Worm (Caenorhabditis elegans): ENCODE measurements around the gene oac-11.

DNA sequence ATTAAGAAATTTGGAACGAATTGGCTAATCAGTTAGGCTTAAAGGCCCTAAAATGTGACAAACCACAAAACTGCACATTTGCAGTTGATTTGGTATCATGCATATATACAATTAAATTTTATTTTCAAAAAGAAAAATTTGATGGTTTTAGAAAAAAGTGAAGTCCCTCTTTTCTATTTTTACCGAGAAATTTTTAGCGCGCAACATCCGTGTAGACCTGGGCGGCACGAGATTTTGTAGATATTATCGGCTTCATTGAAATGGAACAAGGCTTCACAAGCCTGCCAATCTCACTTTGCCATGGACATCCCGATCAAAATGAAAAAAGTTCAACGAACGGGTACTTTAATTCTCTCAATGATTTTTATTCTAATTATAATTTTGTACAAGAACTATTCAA lies 14.7 kb downstream of the oac-11 start, which contains the start of gene C17A2.2:
- TF ChIP-seq dao-5 (tag; optimal IDR thresholded peaks at IDR 0.05) (no peak), him-1 (tag; optimal IDR thresholded peaks at IDR 0.05) (no peak), W03F9.2 (tag; optimal IDR thresholded peaks at IDR 0.05) (no peak)
